Fruit fly (Drosophila melanogaster): ENCODE data around the gene CG33298.

dm6 chr2L:9454369-9455054, 40.8 kb upstream of the CG33298 start:
- TF ChIP-seq psq (optimal IDR thresholded peaks at IDR 0.05) = no peak
- no peak for TF ChIP-seq Dll (optimal IDR thresholded peaks at IDR 0.05)
- no peak for TF ChIP-seq usp (GFP tag; optimal IDR thresholded peaks at IDR 0.05)
- TF ChIP-seq pan (optimal IDR thresholded peaks at IDR 0.05) = no peak
- TF ChIP-seq CG8478 (optimal IDR thresholded peaks at IDR 0.05) = no peak
- no peak for TF ChIP-seq EcR (GFP tag; optimal IDR thresholded peaks at IDR 0.05)
